Fruit fly (Drosophila melanogaster): ENCODE measurements around the gene CG31128.

The CG31128 gene

DNA sequence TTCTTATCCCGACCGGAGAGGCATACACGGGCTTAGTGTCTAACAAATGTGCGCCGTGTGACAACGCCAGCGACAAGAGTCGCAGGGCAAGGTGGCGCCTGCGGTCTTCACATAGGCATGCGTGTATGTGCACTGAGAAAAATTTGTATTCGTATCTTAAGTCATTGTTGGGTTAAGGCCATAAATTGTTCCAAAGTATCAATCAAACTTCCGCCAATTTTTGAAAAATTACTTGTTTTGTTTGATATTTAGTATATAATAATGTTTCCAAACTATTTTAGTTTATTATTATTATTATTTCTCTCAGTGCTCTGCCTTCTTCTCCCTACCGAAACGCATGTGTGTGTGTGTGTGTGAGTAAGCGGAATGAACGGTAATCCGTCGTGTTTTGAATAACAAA, 2.0 kb upstream of the CG31128 start (continued):
- TF ChIP-seq toy (GFP tag; IDR thresholded peaks at IDR 0.05), result no peak
- no peak for TF ChIP-seq sqz (GFP tag; optimal IDR thresholded peaks at IDR 0.05)
- peak; percentile 14 for TF ChIP-seq CG4424 (GFP tag; optimal IDR thresholded peaks at IDR 0.05)
- no peak for TF ChIP-seq Hr39 (optimal IDR thresholded peaks at IDR 0.05)
- TF ChIP-seq mld (GFP tag; IDR thresholded peaks at IDR 0.05; ENCODE audit: partially characterized antibody), result no peak
- no peak; the same call in 2 of the 3 replicates for TF ChIP-seq B-H1 (GFP tag; IDR thresholded peaks at IDR 0.05)
- no peak for TF ChIP-seq CG31365 (tag; optimal IDR thresholded peaks at IDR 0.05)
- peak in 1 of 2 experiments; percentile 44 for TF ChIP-seq Hr51 (GFP tag; optimal IDR thresholded peaks at IDR 0.05)
- TF ChIP-seq kah (GFP tag; optimal IDR thresholded peaks at IDR 0.05), result no peak
- TF ChIP-seq Myb (GFP tag; optimal IDR thresholded peaks at IDR 0.05), result no peak
- TF ChIP-seq Fer3 (tag; optimal IDR thresholded peaks at IDR 0.05), result peak; percentile 35
- no peak for TF ChIP-seq usp (GFP tag; optimal IDR thresholded peaks at IDR 0.05)
- TF ChIP-seq CG14710 (tag; optimal IDR thresholded peaks at IDR 0.05), result no peak
- no peak for TF ChIP-seq CG8281 (tag; optimal IDR thresholded peaks at IDR 0.05)
- no peak for TF ChIP-seq CG17612 (GFP tag; IDR thresholded peaks at IDR 0.05)
- TF ChIP-seq Atf6 (GFP tag; IDR thresholded peaks at IDR 0.05), result no peak
- TF ChIP-seq schlank (tag; optimal IDR thresholded peaks at IDR 0.05), result no peak
- TF ChIP-seq CG11398 (GFP tag; optimal IDR thresholded peaks at IDR 0.05), result no peak
- TF ChIP-seq Blimp-1 (GFP tag; optimal IDR thresholded peaks at IDR 0.05), result no peak
- TF ChIP-seq phol (tag; optimal IDR thresholded peaks at IDR 0.05), result no peak
- no peak for TF ChIP-seq ttk (GFP tag; IDR thresholded peaks at IDR 0.05)
- no peak for TF ChIP-seq CG10267 (tag; optimal IDR thresholded peaks at IDR 0.05)
- no peak for TF ChIP-seq bigmax (GFP tag; optimal IDR thresholded peaks at IDR 0.05)
- no peak for TF ChIP-seq CG6854 (GFP tag; optimal IDR thresholded peaks at IDR 0.05)
- TF ChIP-seq CG14014 (GFP tag; IDR thresholded peaks at IDR 0.05), result peak; percentile 30; the same call in 1 of the 2 replicates
- no peak for TF ChIP-seq sug (tag; optimal IDR thresholded peaks at IDR 0.05)
- TF ChIP-seq zfh2 (GFP tag; optimal IDR thresholded peaks at IDR 0.05), result no peak
- no peak for TF ChIP-seq NC2β (GFP tag; optimal IDR thresholded peaks at IDR 0.05)
- no peak for TF ChIP-seq eve (GFP tag; optimal IDR thresholded peaks at IDR 0.05)
- no peak for TF ChIP-seq pita (GFP tag; optimal IDR thresholded peaks at IDR 0.05)
- no peak for TF ChIP-seq Trl (optimal IDR thresholded peaks at IDR 0.05)
- no peak for TF ChIP-seq Trl (GFP tag; optimal IDR thresholded peaks at IDR 0.05)
- TF ChIP-seq NC2α (GFP tag; optimal IDR thresholded peaks at IDR 0.05), result no peak
- no peak for TF ChIP-seq CG11093 (GFP tag; IDR thresholded peaks at IDR 0.05)
- TF ChIP-seq CG7786 (GFP tag; optimal IDR thresholded peaks at IDR 0.05), result no peak
- TF ChIP-seq sim (GFP tag; IDR thresholded peaks at IDR 0.05), result no peak
- TF ChIP-seq tll (GFP tag; optimal IDR thresholded peaks at IDR 0.05), result no peak
- TF ChIP-seq bowl (GFP tag; IDR thresholded peaks at IDR 0.05), result no peak
- no peak for TF ChIP-seq ase (GFP tag; IDR thresholded peaks at IDR 0.05)
- TF ChIP-seq fd102C (GFP tag; optimal IDR thresholded peaks at IDR 0.05), result peak; percentile 19
- no peak for TF ChIP-seq stwl (tag; optimal IDR thresholded peaks at IDR 0.05)
- no peak for TF ChIP-seq h (optimal IDR thresholded peaks at IDR 0.05)
- TF ChIP-seq dimm (GFP tag; IDR thresholded peaks at IDR 0.05), result no peak
- no peak for TF ChIP-seq Hsf (GFP tag; optimal IDR thresholded peaks at IDR 0.05)
- TF ChIP-seq Sox102F (GFP tag; optimal IDR thresholded peaks at IDR 0.05), result peak; percentile 34
- TF ChIP-seq Sox100B (GFP tag; optimal IDR thresholded peaks at IDR 0.05), result no peak
- TF ChIP-seq crc (GFP tag; optimal IDR thresholded peaks at IDR 0.05), result no peak
- no peak for TF ChIP-seq CG9797 (GFP tag; optimal IDR thresholded peaks at IDR 0.05)
- TF ChIP-seq CG7357 (GFP tag; IDR thresholded peaks at IDR 0.05), result no peak
- TF ChIP-seq slou (GFP tag; optimal IDR thresholded peaks at IDR 0.05), result no peak
- TF ChIP-seq fru (optimal IDR thresholded peaks at IDR 0.05), result no peak
- peak; percentile 24; the same call in 1 of the 2 replicates for TF ChIP-seq Ptx1 (GFP tag; IDR thresholded peaks at IDR 0.05)
- TF ChIP-seq dysf (GFP tag; IDR thresholded peaks at IDR 0.05), result peak; percentile 59; the same call in 2 of the 3 replicates
- TF ChIP-seq peb (GFP tag; IDR thresholded peaks at IDR 0.05), result no peak

Measured in whole organism, embryonic.